Worm (Caenorhabditis elegans): Measurements from ENCODE around the gene arrd-2.
A peak's percentile ranks its signal among the peaks of the same experiment; 100 is the strongest.

The arrd-2 gene

DNA sequence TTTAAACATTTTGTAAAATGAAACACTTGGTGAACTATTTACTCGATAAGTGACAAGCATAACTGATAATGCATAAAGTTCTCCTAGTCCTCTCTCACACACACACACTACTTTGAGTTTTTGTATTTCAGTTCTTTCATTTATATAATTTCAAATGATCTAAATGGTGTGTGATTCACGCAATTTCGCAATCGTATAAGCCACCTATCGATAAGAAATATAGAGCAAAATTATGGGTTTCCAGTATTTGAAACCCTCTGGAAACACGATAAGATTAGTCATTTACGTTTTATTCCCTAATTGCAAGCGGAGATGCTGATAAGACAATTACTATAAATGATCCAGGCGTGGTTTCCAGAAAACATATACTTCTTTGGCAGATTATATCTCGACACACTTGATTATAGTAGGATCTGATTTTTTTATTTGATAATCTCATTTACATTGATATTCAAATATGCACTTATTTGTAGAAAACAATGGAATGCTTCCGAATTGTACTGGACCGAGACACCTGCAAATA lies 4.6 kb downstream of the arrd-2 start, which contains the start of gene arrd-3:
Gene arrd-3 (plus strand): TSS at position 473 of the 523 bp plus-strand sequence.
- no peak for TF ChIP-seq lin-13 (tag; optimal IDR thresholded peaks at IDR 0.05)

ce11 chrII:9416381-9417276 lies 9.1 kb downstream of the arrd-2 start, which contains the start of the genes gss-1 and chch-3:
TSS of gene gss-1 (minus strand) at chrII:9416431.
TSS of gene chch-3 (plus strand) at chrII:9417013.
- TF ChIP-seq nhr-12 (tag; optimal IDR thresholded peaks at IDR 0.05) (no peak), mep-1 (tag; optimal IDR thresholded peaks at IDR 0.05) (peak; percentile 68), ham-2 (GFP tag; optimal IDR thresholded peaks at IDR 0.05) (peak; percentile 39), nhr-28 (tag; optimal IDR thresholded peaks at IDR 0.05) (no peak), hlh-1 (tag; optimal IDR thresholded peaks at IDR 0.05) (no peak), lin-13 (tag; optimal IDR thresholded peaks at IDR 0.05) (peak; percentile 27), lsy-2 (tag; optimal IDR thresholded peaks at IDR 0.05) (peak; percentile 38)

- TF ChIP-seq mep-1 (tag; optimal IDR thresholded peaks at IDR 0.05) (no peak), blmp-1 (tag; optimal IDR thresholded peaks at IDR 0.05) (no peak), M03D4.4 (tag; optimal IDR thresholded peaks at IDR 0.05) (no peak), unc-120 (tag; optimal IDR thresholded peaks at IDR 0.05; ENCODE audit: poor library complexity, severe bottlenecking) (no peak), nhr-237 (tag; optimal IDR thresholded peaks at IDR 0.05) (no peak), unc-62 (GFP tag; optimal IDR thresholded peaks at IDR 0.05) (no peak), pha-4 (tag; optimal IDR thresholded peaks at IDR 0.05) (no peak), nhr-76 (tag; optimal IDR thresholded peaks at IDR 0.05) (no peak), hlh-1 (tag; optimal IDR thresholded peaks at IDR 0.05) (no peak), bed-3 (GFP tag; optimal IDR thresholded peaks at IDR 0.05) (no peak), ces-1 (GFP tag; optimal IDR thresholded peaks at IDR 0.05) (no peak), ham-2 (GFP tag; optimal IDR thresholded peaks at IDR 0.05) (no peak), flh-1 (GFP tag; optimal IDR thresholded peaks at IDR 0.05) (no peak), cnd-1 (tag; optimal IDR thresholded peaks at IDR 0.05) (no peak), nhr-2 (tag; optimal IDR thresholded peaks at IDR 0.05) (no peak), ceh-83 (GFP tag; optimal IDR thresholded peaks at IDR 0.05) (no peak), mab-5 (tag; optimal IDR thresholded peaks at IDR 0.05) (no peak), ceh-39 (tag; optimal IDR thresholded peaks at IDR 0.05) (no peak), elt-3 (tag; optimal IDR thresholded peaks at IDR 0.05) (no peak), sptf-1 (tag; optimal IDR thresholded peaks at IDR 0.05) (no peak)
These were observed 10.5 kb downstream of the arrd-2 start, which contains the start of the genes M176.4 and M176.16 for ce11 chrII:9418065-9418567. TSS of gene M176.4 (plus strand) at chrII:9418365. TSS of gene M176.16 (plus strand) at chrII:9418517.

ce11 chrII:9418843-9419532 lies 11.4 kb downstream of the arrd-2 start:
- TF ChIP-seq sptf-1 (tag; optimal IDR thresholded peaks at IDR 0.05): no peak
- TF ChIP-seq nhr-28 (tag; optimal IDR thresholded peaks at IDR 0.05): no peak
- TF ChIP-seq unc-120 (tag; optimal IDR thresholded peaks at IDR 0.05; ENCODE audit: poor library complexity, severe bottlenecking): no peak
- no peak for TF ChIP-seq sem-2 (GFP tag; optimal IDR thresholded peaks at IDR 0.05)
- TF ChIP-seq elt-3 (tag; optimal IDR thresholded peaks at IDR 0.05): no peak
- no peak for TF ChIP-seq mls-2 (tag; optimal IDR thresholded peaks at IDR 0.05)
- no peak for TF ChIP-seq mab-5 (tag; optimal IDR thresholded peaks at IDR 0.05)
- no peak for TF ChIP-seq ham-2 (GFP tag; optimal IDR thresholded peaks at IDR 0.05)
- TF ChIP-seq drap-1 (GFP tag; optimal IDR thresholded peaks at IDR 0.05): no peak
- TF ChIP-seq M03D4.4 (tag; optimal IDR thresholded peaks at IDR 0.05): no peak
- TF ChIP-seq flh-1 (GFP tag; optimal IDR thresholded peaks at IDR 0.05): no peak
- TF ChIP-seq ces-1 (GFP tag; optimal IDR thresholded peaks at IDR 0.05): no peak
- no peak for TF ChIP-seq tbx-8 (GFP tag; optimal IDR thresholded peaks at IDR 0.05)
- no peak for TF ChIP-seq nhr-237 (tag; optimal IDR thresholded peaks at IDR 0.05)
- TF ChIP-seq nhr-2 (tag; optimal IDR thresholded peaks at IDR 0.05): no peak
- no peak for TF ChIP-seq nhr-12 (tag; optimal IDR thresholded peaks at IDR 0.05)
- TF ChIP-seq ztf-11 (tag; optimal IDR thresholded peaks at IDR 0.05): no peak
- no peak for TF ChIP-seq cnd-1 (tag; optimal IDR thresholded peaks at IDR 0.05)
- TF ChIP-seq elt-1 (tag; optimal IDR thresholded peaks at IDR 0.05; ENCODE audit: borderline replicate concordance, insufficient read depth): no peak

Measured in whole organism, mixed stage, embryonic.